Worm (Caenorhabditis elegans) whole organism, L4/young adult: ENCODE results near the gene F15H10.10.

Experiments used
- W03F9.2 ChIP-seq: fragments of 150-350 bp; optimal IDR thresholded peaks from 2 replicates; lab custom pipeline; 2014; ENCODE audit warnings: missing biosample characterization, missing genetic modification characterization
- dao-5 ChIP-seq: sonication (generic microtip); optimal IDR thresholded peaks from 2 replicates; lab custom pipeline; 2016; ENCODE audit warnings: missing genotype, missing genetic modification characterization, moderate library complexity, missing compliant biosample characterization
- him-1 ChIP-seq: sonication (generic microtip); optimal IDR thresholded peaks from 2 replicates; lab custom pipeline; 2016; ENCODE audit warnings: missing genotype, missing genetic modification reagents, missing genetic modification characterization, missing compliant biosample characterization

DNA sequence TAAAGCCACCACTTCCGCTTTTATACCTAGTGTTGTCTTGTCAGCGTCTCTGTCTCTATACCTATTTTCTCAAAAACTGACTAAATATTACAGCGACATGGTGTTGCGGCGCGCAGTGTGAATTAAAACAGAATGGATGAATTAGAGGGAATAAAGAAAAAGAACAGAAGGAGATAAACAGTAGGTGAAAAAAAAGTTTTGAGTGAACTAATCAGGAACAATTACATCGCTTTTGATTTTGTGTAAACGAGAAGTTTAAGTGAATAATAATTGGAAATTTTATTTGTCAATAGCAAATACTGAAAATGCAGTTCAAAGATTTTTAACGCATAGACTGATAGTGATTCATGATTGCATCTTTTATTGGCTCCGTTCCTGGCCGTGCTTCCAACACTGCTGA, 8.3 kb upstream of the F15H10.10 start, which contains the start of gene col-12:
- TF ChIP-seq him-1 (tag; lab: Kevin White, UChicago), result no peak
- TF ChIP-seq dao-5 (tag; lab: Kevin White, UChicago), result no peak
- no peak for TF ChIP-seq W03F9.2
